Fruit fly (Drosophila melanogaster): ENCODE data around the gene CG15387.

CG15387 gene

DNA sequence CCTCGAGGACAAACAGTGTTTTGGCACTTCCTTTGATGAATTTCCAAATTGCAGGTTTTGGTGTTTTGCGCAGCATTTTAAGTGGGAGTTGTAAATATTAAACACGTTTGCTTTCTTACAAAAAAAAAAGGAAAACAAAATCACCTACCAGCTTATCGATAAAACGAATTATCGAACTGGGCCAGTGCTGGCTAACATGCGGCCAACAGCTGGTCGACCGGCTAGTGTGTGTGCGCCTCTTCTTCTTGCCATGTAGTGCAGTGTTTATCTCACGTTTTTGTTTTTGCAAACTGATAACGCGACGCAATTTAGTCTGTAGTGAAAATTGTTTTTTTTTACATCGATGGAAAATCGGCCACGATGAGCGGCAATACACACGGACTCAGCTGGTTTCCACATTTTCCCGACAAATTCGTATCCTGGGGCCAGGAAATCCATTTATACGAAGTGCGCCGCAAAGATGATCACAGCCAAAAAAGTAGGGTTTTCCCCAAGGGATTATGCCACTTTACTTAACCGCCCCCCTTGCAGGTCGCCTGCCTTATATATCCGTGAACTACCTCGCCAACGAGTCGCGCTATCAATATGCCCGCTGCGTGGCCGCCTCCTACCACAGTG, 8.9 kb downstream of the CG15387 start, which contains the start of the genes CG15386, CG42371 and mio (continued):
- TF ChIP-seq CG34224 (GFP tag; IDR thresholded peaks at IDR 0.05; ENCODE audit: partially characterized antibody) = peak; percentile 63; the same call in 2 of the 3 replicates
- peak; percentile 52 for TF ChIP-seq Ets97D (GFP tag; optimal IDR thresholded peaks at IDR 0.05)
- TF ChIP-seq Dp (GFP tag; optimal IDR thresholded peaks at IDR 0.05) = peak; percentile 24
- TF ChIP-seq CG11723 (GFP tag; optimal IDR thresholded peaks at IDR 0.05) = no peak
- peak; percentile 53 for TF ChIP-seq E2f2 (GFP tag; IDR thresholded peaks at IDR 0.05)
- peak; percentile 45 for TF ChIP-seq ato (GFP tag; IDR thresholded peaks at IDR 0.05; ENCODE audit: partially characterized antibody)
- no peak for TF ChIP-seq esg (GFP tag; conservative IDR thresholded peaks at IDR 0.05)
- TF ChIP-seq pzg (GFP tag; optimal IDR thresholded peaks at IDR 0.05) = peak; percentile 71
- TF ChIP-seq CG7963 (GFP tag; IDR thresholded peaks at IDR 0.05; ENCODE audit: partially characterized antibody) = no peak
- peak; percentile 63 for TF ChIP-seq Max (GFP tag; optimal IDR thresholded peaks at IDR 0.05)
- TF ChIP-seq gcm2 (GFP tag; optimal IDR thresholded peaks at IDR 0.05) = no peak
- TF ChIP-seq CG12155 (GFP tag; optimal IDR thresholded peaks at IDR 0.05) = peak; percentile 10
- peak; percentile 55 for TF ChIP-seq Sry-δ (GFP tag; optimal IDR thresholded peaks at IDR 0.05)
- no peak for TF ChIP-seq CG17361 (GFP tag; IDR thresholded peaks at IDR 0.05)
- TF ChIP-seq row (GFP tag; IDR thresholded peaks at IDR 0.05) = peak; percentile 14; the same call in 1 of the 3 replicates
- TF ChIP-seq CG1603 (tag; optimal IDR thresholded peaks at IDR 0.05) = peak; percentile 41
- TF ChIP-seq CG8944 (GFP tag; optimal IDR thresholded peaks at IDR 0.05) = no peak
- peak; percentile 51 for TF ChIP-seq HmgZ (tag; optimal IDR thresholded peaks at IDR 0.05)
- 0 out of 3 replicates have a peak, but pooled peaks have one; percentile 23 for TF ChIP-seq CG11695 (GFP tag; IDR thresholded peaks at IDR 0.05)
- no peak for TF ChIP-seq CG18619 (GFP tag; optimal IDR thresholded peaks at IDR 0.05)
- TF ChIP-seq CG15269 (tag; optimal IDR thresholded peaks at IDR 0.05) = no peak
- peak; percentile 34 for TF ChIP-seq CG15514 (GFP tag; optimal IDR thresholded peaks at IDR 0.05)
- no peak for TF ChIP-seq CG6683 (GFP tag; optimal IDR thresholded peaks at IDR 0.05)
- TF ChIP-seq mirr (GFP tag; optimal IDR thresholded peaks at IDR 0.05) = peak; percentile 47
- TF ChIP-seq Atf-2 (GFP tag; optimal IDR thresholded peaks at IDR 0.05) = no peak
- peak; percentile 14 for TF ChIP-seq NfI (GFP tag; optimal IDR thresholded peaks at IDR 0.05)
- TF ChIP-seq danr (GFP tag; IDR thresholded peaks at IDR 0.05) = no peak
- peak; percentile 55; the same call in 1 of the 2 replicates for TF ChIP-seq amos (GFP tag; IDR thresholded peaks at IDR 0.05; ENCODE audit: partially characterized antibody)
- TF ChIP-seq MBD-R2 (GFP tag; IDR thresholded peaks at IDR 0.05) = peak; percentile 98
- TF ChIP-seq CG13624 (GFP tag; optimal IDR thresholded peaks at IDR 0.05) = peak; percentile 82
- no peak for TF ChIP-seq HLHmδ (GFP tag; optimal IDR thresholded peaks at IDR 0.05)
- TF ChIP-seq MESR4 (GFP tag; optimal IDR thresholded peaks at IDR 0.05) = peak; percentile 42
- TF ChIP-seq Bgb (GFP tag; IDR thresholded peaks at IDR 0.05; ENCODE audit: partially characterized antibody) = peak; percentile 59
- TF ChIP-seq gfzf (GFP tag; optimal IDR thresholded peaks at IDR 0.05) = peak; percentile 41
- TF ChIP-seq CG8478 (optimal IDR thresholded peaks at IDR 0.05) = no peak
- TF ChIP-seq Antp (GFP tag; optimal IDR thresholded peaks at IDR 0.05) = peak; percentile 35
- TF ChIP-seq CG42726 (GFP tag; IDR thresholded peaks at IDR 0.05; ENCODE audit: partially characterized antibody) = 0 out of 2 replicates have a peak, but pooled peaks have one; percentile 40
- no peak for TF ChIP-seq wor (GFP tag; IDR thresholded peaks at IDR 0.05)
- peak; percentile 72 for TF ChIP-seq dm (GFP tag; optimal IDR thresholded peaks at IDR 0.05)
- TF ChIP-seq gce (GFP tag; IDR thresholded peaks at IDR 0.05) = no peak
- TF ChIP-seq sug (tag; optimal IDR thresholded peaks at IDR 0.05) = peak; percentile 37
- no peak for TF ChIP-seq Drgx (GFP tag; IDR thresholded peaks at IDR 0.05)
- TF ChIP-seq gcm (GFP tag; optimal IDR thresholded peaks at IDR 0.05) = no peak
- TF ChIP-seq ro (GFP tag; IDR thresholded peaks at IDR 0.05) = no peak
- no peak for TF ChIP-seq CG30403 (GFP tag; optimal IDR thresholded peaks at IDR 0.05)
- peak; percentile 16 for TF ChIP-seq CG12391 (tag; optimal IDR thresholded peaks at IDR 0.05)
- no peak for TF ChIP-seq CG10147 (GFP tag; optimal IDR thresholded peaks at IDR 0.05)
- TF ChIP-seq CG6765 (GFP tag; optimal IDR thresholded peaks at IDR 0.05) = no peak
- no peak for TF ChIP-seq CTCF (GFP tag; optimal IDR thresholded peaks at IDR 0.05)
- peak; percentile 12 for TF ChIP-seq CG17829 (tag; optimal IDR thresholded peaks at IDR 0.05)

Measured in whole organism, embryonic.